Fruit fly (Drosophila melanogaster) whole organism, pupa: ENCODE data around the gene CG11670.

Experiments
- CG15710 ChIP-seq: fragments of 200-800 bp; sonication (Bioruptor generic); optimal IDR thresholded peaks from 2 replicates; lab custom pipeline; 2018; ENCODE audit warnings: missing biosample characterization, mild to moderate bottlenecking, missing genetic modification characterization, moderate library complexity
- CG8159 ChIP-seq: fragments of 200-800 bp; sonication (Bioruptor generic); optimal IDR thresholded peaks from 3 replicates; lab custom pipeline; 2018; ENCODE audit warnings: missing biosample characterization, mild to moderate bottlenecking, missing genetic modification characterization, moderate library complexity
- CG8301 ChIP-seq: fragments of 200-800 bp; sonication (Bioruptor generic); optimal IDR thresholded peaks from 2 replicates; lab custom pipeline; 2018; ENCODE audit warnings: missing biosample characterization, mild to moderate bottlenecking, missing genetic modification characterization
- CG9948 ChIP-seq: fragments of 200-800 bp; sonication (Bioruptor generic); optimal IDR thresholded peaks from 2 replicates; lab custom pipeline; 2018; ENCODE audit warnings: missing biosample characterization, mild to moderate bottlenecking, missing genetic modification characterization, moderate library complexity
- D1 ChIP-seq: fragments of 200-800 bp; sonication (Bioruptor generic); optimal IDR thresholded peaks from 2 replicates; lab custom pipeline; 2018; ENCODE audit warnings: missing biosample characterization, mild to moderate bottlenecking, missing genetic modification characterization, moderate library complexity
- EcR ChIP-seq: fragments of 200-800 bp; sonication (Bioruptor generic); optimal IDR thresholded peaks from 3 replicates; lab custom pipeline; 2019; ENCODE audit warnings: missing biosample characterization, missing genetic modification characterization, mild to moderate bottlenecking, moderate library complexity, missing genetic modification reagents
- Ets98B ChIP-seq: fragments of 200-800 bp; sonication (Bioruptor generic); IDR thresholded peaks from 2 replicates; pipeline ENCODE4 v1.3.6; 2022; ENCODE audit warnings: missing biosample characterization, missing genetic modification characterization
- Pif1A ChIP-seq: fragments of 200-800 bp; sonication (Bioruptor generic); optimal IDR thresholded peaks from 3 replicates; lab custom pipeline; 2016; ENCODE audit warnings: missing biosample characterization, missing genetic modification characterization
- Snoo ChIP-seq: fragments of 200-800 bp; sonication (Bioruptor generic); optimal IDR thresholded peaks from 3 replicates; lab custom pipeline; 2017; ENCODE audit warnings: missing biosample characterization, mild to moderate bottlenecking, missing genetic modification characterization, inconsistent platforms
- fd96Ca ChIP-seq: fragments of 200-800 bp; sonication (Bioruptor generic); IDR thresholded peaks from 3 replicates; pipeline ENCODE4 v1.3.6; 2022; ENCODE audit warnings: missing biosample characterization, missing genetic modification characterization
- rn ChIP-seq: fragments of 200-800 bp; sonication (Bioruptor generic); IDR thresholded peaks from 2 replicates; pipeline ENCODE4 v1.3.6; 2022; ENCODE audit warnings: missing biosample characterization, missing genetic modification characterization

DNA sequence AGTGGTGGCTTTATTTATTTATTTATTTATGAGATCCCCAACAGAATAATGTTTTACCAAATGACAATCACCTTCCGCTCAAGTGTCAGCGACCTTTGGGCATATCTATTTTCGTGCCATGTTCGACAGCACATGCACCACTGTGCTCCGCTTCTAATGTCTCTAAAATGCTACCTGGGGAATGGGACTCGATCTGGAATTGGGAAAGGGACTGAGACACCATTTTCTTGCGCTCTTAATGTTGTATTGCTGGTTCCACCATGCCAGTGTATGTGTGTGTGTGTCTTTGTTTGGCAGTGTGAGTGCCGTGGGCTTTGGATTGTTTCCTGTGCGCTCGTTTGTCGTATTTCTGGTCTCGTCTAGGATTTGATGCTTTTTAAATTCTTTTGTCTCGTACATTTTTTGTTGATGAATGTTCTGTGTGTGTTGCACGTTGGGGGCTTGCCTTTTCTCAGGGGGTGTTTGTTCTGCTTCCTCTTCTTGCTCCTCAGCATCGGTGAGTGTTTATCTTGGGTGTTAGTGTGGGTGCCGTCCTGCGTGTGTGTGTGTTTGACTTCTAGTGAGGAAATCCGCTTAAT lies 23.4 kb downstream of the CG11670 start:
- no peak for TF ChIP-seq CG8301
- no peak for TF ChIP-seq CG15710 (tag; lab: Kevin White, UChicago)
- no peak for TF ChIP-seq CG9948 (tag; lab: Kevin White, UChicago)
- TF ChIP-seq EcR (GFP tag; lab: Kevin White, UChicago), result no peak
- no peak for TF ChIP-seq Pif1A (GFP tag; lab: Kevin White, UChicago)
- TF ChIP-seq Snoo (tag; lab: Kevin White, UChicago), result no peak
- no peak for TF ChIP-seq D1 (tag; lab: Kevin White, UChicago)
- no peak for TF ChIP-seq CG8159
- no peak for TF ChIP-seq rn (GFP tag; lab: Robert Waterston, UW)
- no peak for TF ChIP-seq Ets98B
- TF ChIP-seq fd96Ca (GFP tag; lab: Robert Waterston, UW), result no peak
